Worm (Caenorhabditis elegans) whole organism, young adult: Measurements from ENCODE around the gene K01G5.8.

ENCODE experiments used
- Y67H2A.10 ChIP-seq: fragments of 200-800 bp; sonication (Bioruptor generic); conservative IDR thresholded peaks from 2 replicates; pipeline ENCODE4 v1.3.6; 2022; ENCODE audit warnings: missing genetic modification reagents, missing genetic modification characterization, missing compliant biosample characterization
- cebp-2 ChIP-seq: fragments of 200-800 bp; sonication (Bioruptor generic); IDR thresholded peaks from 2 replicates; pipeline ENCODE4 v1.3.6; 2022; ENCODE audit warnings: missing genetic modification characterization, missing compliant biosample characterization
- chd-7 ChIP-seq: sonication (generic microtip); optimal IDR thresholded peaks from 2 replicates; lab custom pipeline; 2016; ENCODE audit warnings: mild to moderate bottlenecking, missing genetic modification characterization, moderate library complexity, missing compliant biosample characterization
- mes-4 ChIP-seq: sonication (generic microtip); optimal IDR thresholded peaks from 2 replicates; lab custom pipeline; 2016; ENCODE audit warnings: missing genotype, missing genetic modification characterization, missing compliant biosample characterization
- mxl-1 ChIP-seq: sonication (generic microtip); optimal IDR thresholded peaks from 2 replicates; lab custom pipeline; 2016; ENCODE audit warnings: missing genetic modification characterization, missing compliant biosample characterization
- nfya-1 ChIP-seq: sonication (generic microtip); optimal IDR thresholded peaks from 2 replicates; lab custom pipeline; 2017; ENCODE audit warnings: antibody characterized with exemption, missing compliant biosample characterization, missing genetic modification characterization, borderline replicate concordance; ENCODE audit not compliant: insufficient read depth
- pha-4 ChIP-seq: fragments of 150-350 bp; sonication (generic microtip); optimal IDR thresholded peaks from 2 replicates; lab custom pipeline; 2014; ENCODE audit warnings: missing biosample characterization, missing genetic modification reagents, missing genetic modification characterization
- rec-8 ChIP-seq, 2 experiments: sonication (generic microtip); optimal IDR thresholded peaks; 2 replicates each; lab custom pipeline; 2016; ENCODE audit warnings: mild to moderate bottlenecking in 2 of 2, missing genetic modification characterization in 2 of 2, missing genetic modification reagents in 2 of 2, missing genotype in 2 of 2, missing biosample characterization in 1 of 2, missing compliant biosample characterization in 1 of 2, moderate library complexity in 1 of 2
- unc-62 ChIP-seq: fragments of 150-350 bp; optimal IDR thresholded peaks from 2 replicates; lab custom pipeline; 2014; ENCODE audit warnings: missing biosample characterization, missing genetic modification reagents, missing genetic modification characterization

ce11 chrIII:10694294-10694693 is 46.3 kb downstream of the K01G5.8 start, which contains the start of the genes Y39A1A.18 and fmo-3:
- TF ChIP-seq mxl-1 (tag; lab: Kevin White, UChicago) (no peak), Y67H2A.10 (GFP tag; lab: Robert Waterston, UW) (no peak), rec-8 (tag; optimal IDR thresholded peaks at IDR 0.05; lab: Kevin White, UChicago) (no peak), nfya-1 (tag; lab: Kevin White, UChicago) (no peak), mes-4 (tag; lab: Kevin White, UChicago) (no peak), unc-62 (GFP tag; lab: Kevin White, UChicago) (no peak), cebp-2 (GFP tag; lab: Robert Waterston, UW) (no peak), pha-4 (tag; lab: Kevin White, UChicago) (no peak), chd-7 (tag; lab: Kevin White, UChicago) (no peak)
